Worm (Caenorhabditis elegans) whole organism, L4/young adult: Measurements from ENCODE around the gene K08B12.3.

Experiments
- W03F9.2 ChIP-seq: fragments of 150-350 bp; optimal IDR thresholded peaks from 2 replicates; lab custom pipeline; 2014; ENCODE audit warnings: missing biosample characterization, missing genetic modification characterization
- dao-5 ChIP-seq: sonication (generic microtip); optimal IDR thresholded peaks from 2 replicates; lab custom pipeline; 2016; ENCODE audit warnings: missing genotype, missing genetic modification characterization, moderate library complexity, missing compliant biosample characterization
- him-1 ChIP-seq: sonication (generic microtip); optimal IDR thresholded peaks from 2 replicates; lab custom pipeline; 2016; ENCODE audit warnings: missing genotype, missing genetic modification reagents, missing genetic modification characterization, missing compliant biosample characterization

- TF ChIP-seq him-1 = no peak
- TF ChIP-seq W03F9.2 (tag; lab: Kevin White, UChicago) = no peak
- TF ChIP-seq dao-5 (tag; lab: Kevin White, UChicago) = no peak
Observed at ce11 chrV:6228400-6228895, 6.5 kb upstream of the K08B12.3 start.
